Fruit fly (Drosophila melanogaster) whole organism, embryonic: ENCODE data around the gene CG7810.

Experiments used
- Antp ChIP-seq: fragments of 200-800 bp; sonication (Bioruptor generic); optimal IDR thresholded peaks from 3 replicates; lab custom pipeline; 2016; ENCODE audit warnings: missing biosample characterization, missing genetic modification characterization
- BtbVII ChIP-seq: fragments of 200-800 bp; sonication (Bioruptor generic); optimal IDR thresholded peaks from 3 replicates; lab custom pipeline; 2017; ENCODE audit warnings: missing biosample characterization, mild to moderate bottlenecking, missing genetic modification characterization
- CG10147 ChIP-seq: fragments of 200-800 bp; sonication (Bioruptor generic); optimal IDR thresholded peaks from 2 replicates; lab custom pipeline; 2019; ENCODE audit warnings: missing biosample characterization, mild to moderate bottlenecking, missing genetic modification characterization, moderate library complexity
- CG10654 ChIP-seq: fragments of 200-800 bp; sonication (Bioruptor generic); optimal IDR thresholded peaks from 2 replicates; lab custom pipeline; 2016; ENCODE audit warnings: missing biosample characterization, missing genetic modification characterization
- CG12391 ChIP-seq: fragments of 200-800 bp; sonication (Bioruptor generic); optimal IDR thresholded peaks from 3 replicates; lab custom pipeline; 2018; ENCODE audit warnings: missing biosample characterization, mild to moderate bottlenecking, missing genetic modification characterization, moderate library complexity
- CG12744 ChIP-seq: fragments of 200-800 bp; sonication (Bioruptor generic); optimal IDR thresholded peaks from 2 replicates; lab custom pipeline; 2016; ENCODE audit warnings: missing biosample characterization, missing genetic modification characterization
- CG13123 ChIP-seq: fragments of 200-800 bp; sonication (Bioruptor generic); optimal IDR thresholded peaks from 2 replicates; lab custom pipeline; 2016; ENCODE audit warnings: missing biosample characterization, missing genetic modification characterization
- CG14050 ChIP-seq: fragments of 200-800 bp; sonication (Bioruptor generic); IDR thresholded peaks from 3 replicates; pipeline ENCODE4 v1.3.6; 2022; ENCODE audit warnings: missing biosample characterization, missing genetic modification characterization
- CG14965 ChIP-seq: fragments of 200-800 bp; sonication (Bioruptor generic); optimal IDR thresholded peaks from 2 replicates; lab custom pipeline; 2016; ENCODE audit warnings: missing biosample characterization, missing genetic modification characterization, borderline replicate concordance
- CG17829 ChIP-seq: fragments of 200-800 bp; optimal IDR thresholded peaks from 2 replicates; lab custom pipeline; 2019; ENCODE audit warnings: missing biosample characterization, mild to moderate bottlenecking, missing genetic modification characterization, moderate library complexity
- CG2875 ChIP-seq: fragments of 200-800 bp; sonication (Bioruptor generic); optimal IDR thresholded peaks from 2 replicates; lab custom pipeline; 2017; ENCODE audit warnings: missing biosample characterization, mild to moderate bottlenecking, missing genetic modification characterization, missing genetic modification reagents
- CG34376 ChIP-seq: fragments of 200-800 bp; sonication (Bioruptor generic); optimal IDR thresholded peaks from 2 replicates; lab custom pipeline; 2018; ENCODE audit warnings: missing biosample characterization, mild to moderate bottlenecking, missing genetic modification characterization
- CG3838 ChIP-seq: fragments of 200-800 bp; sonication (Bioruptor generic); optimal IDR thresholded peaks from 3 replicates; lab custom pipeline; 2016; ENCODE audit warnings: missing biosample characterization, missing genetic modification characterization
- CG4360 ChIP-seq: fragments of 200-800 bp; sonication (Bioruptor generic); IDR thresholded peaks from 2 replicates; pipeline ENCODE4 v1.3.6; 2022; ENCODE audit warnings: missing biosample characterization, missing genetic modification characterization
- CG6765 ChIP-seq: fragments of 200-800 bp; sonication (Bioruptor generic); optimal IDR thresholded peaks from 3 replicates; lab custom pipeline; 2017; ENCODE audit warnings: missing biosample characterization, mild to moderate bottlenecking, missing genetic modification characterization
- CG7357 ChIP-seq: fragments of 200-800 bp; sonication (Bioruptor generic); IDR thresholded peaks from 3 replicates; pipeline ENCODE4 v1.3.6; 2022; ENCODE audit warnings: missing biosample characterization, missing genetic modification characterization
- CG8359 ChIP-seq: fragments of 200-800 bp; sonication (Bioruptor generic); optimal IDR thresholded peaks from 2 replicates; lab custom pipeline; 2017; ENCODE audit warnings: missing biosample characterization, mild to moderate bottlenecking, missing genetic modification characterization, borderline replicate concordance
- CG8478 ChIP-seq: fragments of >200 bp; optimal IDR thresholded peaks from 2 replicates; lab custom pipeline; 2018
- CG8765 ChIP-seq: fragments of 200-800 bp; sonication (Bioruptor generic); IDR thresholded peaks from 2 replicates; pipeline ENCODE4 v1.3.6; 2022; ENCODE audit warnings: missing biosample characterization, missing genetic modification characterization
- CG9609 ChIP-seq: fragments of 200-800 bp; sonication (Bioruptor generic); optimal IDR thresholded peaks from 3 replicates; lab custom pipeline; 2016; ENCODE audit warnings: missing biosample characterization, missing genetic modification characterization
- CG9817 ChIP-seq: fragments of 200-800 bp; sonication (Bioruptor generic); optimal IDR thresholded peaks from 2 replicates; lab custom pipeline; 2018; ENCODE audit warnings: missing biosample characterization, mild to moderate bottlenecking, missing genetic modification characterization, moderate library complexity
- CG9932 ChIP-seq: fragments of 200-800 bp; sonication (Bioruptor generic); IDR thresholded peaks from 2 replicates; pipeline ENCODE4 v1.3.6; 2022; ENCODE audit warnings: missing biosample characterization, missing genetic modification characterization
- Camta ChIP-seq: fragments of 200-800 bp; sonication (Bioruptor generic); optimal IDR thresholded peaks from 2 replicates; lab custom pipeline; 2016; ENCODE audit warnings: missing biosample characterization, missing genetic modification characterization
- Deaf1 ChIP-seq: fragments of 200-800 bp; optimal IDR thresholded peaks from 3 replicates; lab custom pipeline; 2019; ENCODE audit warnings: missing biosample characterization, mild to moderate bottlenecking, missing genetic modification characterization, moderate library complexity
- Gsc ChIP-seq: fragments of 200-800 bp; sonication (Bioruptor generic); IDR thresholded peaks from 2 replicates; pipeline ENCODE4 v1.3.6; 2022; ENCODE audit warnings: missing biosample characterization, missing genetic modification characterization
- HLHmδ ChIP-seq: fragments of 200-800 bp; sonication (Bioruptor generic); optimal IDR thresholded peaks from 2 replicates; lab custom pipeline; 2018; ENCODE audit warnings: missing biosample characterization, mild to moderate bottlenecking, missing genetic modification characterization, moderate library complexity
- Mes4 ChIP-seq: fragments of 200-800 bp; sonication (Bioruptor generic); optimal IDR thresholded peaks from 2 replicates; lab custom pipeline; 2016; ENCODE audit warnings: missing biosample characterization, missing genetic modification characterization
- Nf-YA ChIP-seq: fragments of 200-800 bp; sonication (Bioruptor generic); IDR thresholded peaks from 2 replicates; pipeline ENCODE4 v1.3.6; 2022; ENCODE audit warnings: missing biosample characterization, missing genetic modification characterization
- Oaz ChIP-seq: fragments of 200-800 bp; sonication (Bioruptor generic); IDR thresholded peaks from 2 replicates; pipeline ENCODE4 v1.3.6; 2022; ENCODE audit warnings: missing biosample characterization, missing genetic modification characterization
- Pdp1 ChIP-seq, 2 experiments: fragments of 200-800 bp; sonication (Bioruptor generic); optimal IDR thresholded peaks; 3 replicates each; lab custom pipeline; 2016; ENCODE audit warnings: missing biosample characterization in 2 of 2, missing genetic modification characterization in 2 of 2, mild to moderate bottlenecking in 1 of 2, moderate library complexity in 1 of 2
- Six4 ChIP-seq: fragments of 200-800 bp; sonication (Bioruptor generic); optimal IDR thresholded peaks from 2 replicates; lab custom pipeline; 2016; ENCODE audit warnings: missing biosample characterization, missing genetic modification characterization
- Usf ChIP-seq: fragments of 200-800 bp; sonication (Bioruptor generic); optimal IDR thresholded peaks from 2 replicates; lab custom pipeline; 2017; ENCODE audit warnings: missing genotype, missing biosample characterization, missing genetic modification characterization
- Xrp1 ChIP-seq: fragments of 200-800 bp; sonication (Bioruptor generic); IDR thresholded peaks from 2 replicates; pipeline ENCODE4 v1.3.6; 2022; ENCODE audit warnings: missing biosample characterization, missing genetic modification characterization
- bab2 ChIP-seq: fragments of 200-800 bp; sonication (Bioruptor generic); optimal IDR thresholded peaks from 2 replicates; lab custom pipeline; 2016; ENCODE audit warnings: missing biosample characterization, missing genetic modification characterization
- caup ChIP-seq: fragments of 200-800 bp; sonication (Bioruptor generic); optimal IDR thresholded peaks from 3 replicates; lab custom pipeline; 2017; ENCODE audit warnings: missing biosample characterization, mild to moderate bottlenecking, missing genetic modification characterization, moderate library complexity; ENCODE audit not compliant: severe bottlenecking
- gem ChIP-seq: fragments of 200-800 bp; sonication (Bioruptor generic); optimal IDR thresholded peaks from 2 replicates; lab custom pipeline; 2019; ENCODE audit warnings: missing biosample characterization, mild to moderate bottlenecking, missing genetic modification characterization, moderate library complexity
- grau ChIP-seq: fragments of 200-800 bp; optimal IDR thresholded peaks from 3 replicates; lab custom pipeline; 2019; ENCODE audit warnings: missing biosample characterization, mild to moderate bottlenecking, missing genetic modification characterization, moderate library complexity
- h ChIP-seq: fragments of >200 bp; optimal IDR thresholded peaks from 2 replicates; lab custom pipeline; 2017
- ham ChIP-seq: fragments of 200-800 bp; sonication (Bioruptor generic); IDR thresholded peaks from 2 replicates; pipeline ENCODE4 v1.3.6; 2022; ENCODE audit warnings: missing biosample characterization, missing genetic modification characterization
- kni ChIP-seq: fragments of 200-800 bp; sonication (Bioruptor generic); optimal IDR thresholded peaks from 3 replicates; lab custom pipeline; 2017; ENCODE audit warnings: mild to moderate bottlenecking, missing biosample characterization, missing genetic modification reagents, missing genetic modification characterization
- lilli ChIP-seq: fragments of 200-800 bp; sonication (Bioruptor generic); optimal IDR thresholded peaks from 3 replicates; lab custom pipeline; 2016; ENCODE audit warnings: missing biosample characterization, missing genetic modification characterization
- maf-S ChIP-seq: fragments of 200-800 bp; sonication (Bioruptor generic); optimal IDR thresholded peaks from 2 replicates; lab custom pipeline; 2016; ENCODE audit warnings: missing biosample characterization, missing genetic modification characterization
- mam ChIP-seq: fragments of 200-800 bp; sonication (Bioruptor generic); optimal IDR thresholded peaks from 3 replicates; lab custom pipeline; 2016; ENCODE audit warnings: missing biosample characterization, missing genetic modification characterization
- mld ChIP-seq: fragments of 200-800 bp; sonication (Bioruptor generic); IDR thresholded peaks from 3 replicates; pipeline ENCODE4 v1.3.6; 2022; ENCODE audit warnings: missing biosample characterization, missing genetic modification characterization; ENCODE audit not compliant: partially characterized antibody
- nerfin-1 ChIP-seq: fragments of 200-800 bp; sonication (Bioruptor generic); optimal IDR thresholded peaks from 3 replicates; lab custom pipeline; 2019; ENCODE audit warnings: missing biosample characterization, mild to moderate bottlenecking, missing genetic modification characterization, moderate library complexity
- phol ChIP-seq: fragments of 200-800 bp; sonication (Bioruptor generic); optimal IDR thresholded peaks from 3 replicates; lab custom pipeline; 2018; ENCODE audit warnings: missing biosample characterization, mild to moderate bottlenecking, missing genetic modification characterization, moderate library complexity
- sr ChIP-seq: fragments of 200-800 bp; sonication (Bioruptor generic); IDR thresholded peaks from 3 replicates; pipeline ENCODE4 v1.3.6; 2022; ENCODE audit warnings: missing biosample characterization, missing genetic modification characterization
- ssp ChIP-seq: fragments of 200-800 bp; sonication (Bioruptor generic); IDR thresholded peaks from 2 replicates; pipeline ENCODE4 v1.3.6; 2022; ENCODE audit warnings: missing biosample characterization, missing genetic modification characterization
- stc ChIP-seq: fragments of 200-800 bp; sonication (Bioruptor generic); IDR thresholded peaks from 2 replicates; pipeline ENCODE4 v1.3.6; 2022; ENCODE audit warnings: missing biosample characterization, missing genetic modification characterization
- unpg ChIP-seq: fragments of 200-800 bp; sonication (Bioruptor generic); optimal IDR thresholded peaks from 3 replicates; lab custom pipeline; 2018; ENCODE audit warnings: missing biosample characterization, mild to moderate bottlenecking, missing genetic modification characterization, moderate library complexity
- zfh2 ChIP-seq: fragments of 200-800 bp; sonication (Bioruptor generic); optimal IDR thresholded peaks from 2 replicates; lab custom pipeline; 2016; ENCODE audit warnings: missing biosample characterization, missing genetic modification characterization

CG7810 gene

DNA sequence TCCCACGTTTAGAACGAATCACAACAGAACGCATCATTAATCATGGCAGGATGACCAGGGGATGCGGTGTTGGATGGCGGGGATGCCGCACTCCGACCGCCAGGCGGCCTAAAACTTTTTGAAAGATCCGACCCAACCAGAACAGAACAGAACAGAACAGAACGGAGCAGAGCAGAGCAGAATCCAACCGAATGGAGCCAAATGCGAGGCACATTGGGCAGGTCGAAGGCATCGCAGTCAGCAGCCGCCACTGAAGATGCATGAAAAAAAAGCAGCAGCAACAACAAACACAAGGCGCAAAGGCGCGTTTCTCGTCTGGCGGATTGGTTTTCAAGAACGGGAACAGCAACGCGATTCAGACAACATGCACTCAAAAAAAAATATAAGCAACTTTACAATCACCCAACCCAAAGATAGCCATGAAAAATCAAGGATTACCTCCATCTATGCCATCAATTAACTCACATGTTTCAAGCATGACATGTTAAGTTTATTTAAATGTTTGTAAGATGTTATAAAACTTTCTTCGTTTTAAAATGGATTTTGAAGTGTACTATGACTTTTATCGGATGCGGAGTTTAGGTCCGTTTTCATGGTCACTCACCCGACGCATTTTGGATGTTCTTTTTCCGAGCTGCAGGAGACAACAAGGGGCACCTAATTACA is 31.5 kb downstream of the CG7810 start (continued):
- 0 out of 2 replicates have a peak, but pooled peaks have one; percentile 4 for TF ChIP-seq CG9932 (GFP tag; lab: Robert Waterston, UW)
- TF ChIP-seq Six4 (GFP tag; lab: Kevin White, UChicago), result peak; percentile 60
- TF ChIP-seq CG34376 (GFP tag; lab: Kevin White, UChicago), result no peak
- peak; percentile 71 for TF ChIP-seq grau (tag; lab: Kevin White, UChicago)
- TF ChIP-seq CG3838 (GFP tag; lab: Kevin White, UChicago), result peak; percentile 21
- TF ChIP-seq mam (GFP tag; lab: Kevin White, UChicago), result peak; percentile 5
- TF ChIP-seq phol (tag; lab: Kevin White, UChicago), result peak; percentile 82
- TF ChIP-seq CG13123, result peak; percentile 30
- TF ChIP-seq Usf (GFP tag; lab: Kevin White, UChicago), result peak; percentile 29
- TF ChIP-seq CG10147 (GFP tag; lab: Kevin White, UChicago), result no peak
- TF ChIP-seq Nf-YA (GFP tag; lab: Robert Waterston, UW), result no peak
- TF ChIP-seq Gsc, result no peak
- TF ChIP-seq Deaf1 (tag; lab: Kevin White, UChicago), result no peak
- peak; percentile 47 to 51 for TF ChIP-seq Pdp1 (GFP tag; optimal IDR thresholded peaks at IDR 0.05; lab: Kevin White, UChicago)
- no peak for TF ChIP-seq ham (GFP tag; lab: Robert Waterston, UW)
- TF ChIP-seq CG6765 (GFP tag; lab: Kevin White, UChicago), result no peak
- no peak for TF ChIP-seq CG9817 (tag; lab: Kevin White, UChicago)
- peak; percentile 58 for TF ChIP-seq CG2875 (GFP tag; lab: Kevin White, UChicago)
- TF ChIP-seq BtbVII, result peak; percentile 4
- peak; percentile 49 for TF ChIP-seq CG9609 (GFP tag; lab: Kevin White, UChicago)
- peak; percentile 17 for TF ChIP-seq maf-S (GFP tag; lab: Kevin White, UChicago)
- no peak for TF ChIP-seq CG10654
- peak; percentile 89 for TF ChIP-seq CG17829 (tag; lab: Kevin White, UChicago)
- TF ChIP-seq h (lab: Kevin White, UChicago), result no peak
- TF ChIP-seq bab2 (GFP tag; lab: Kevin White, UChicago), result peak; percentile 58
- peak; percentile 54 for TF ChIP-seq lilli (GFP tag; lab: Kevin White, UChicago)
- TF ChIP-seq ssp (GFP tag; lab: Robert Waterston, UW), result peak; percentile 41
- no peak for TF ChIP-seq CG12744 (GFP tag; lab: Kevin White, UChicago)
- TF ChIP-seq mld (GFP tag; lab: Robert Waterston, UW), result no peak
- peak; percentile 76 for TF ChIP-seq unpg (GFP tag; lab: Kevin White, UChicago)
- TF ChIP-seq CG8765 (GFP tag; lab: Robert Waterston, UW), result peak; percentile 69; the same call in 1 of the 2 replicates
- peak; percentile 63 for TF ChIP-seq CG8359 (GFP tag; lab: Kevin White, UChicago)
- TF ChIP-seq gem (tag; lab: Kevin White, UChicago), result peak; percentile 85
- no peak for TF ChIP-seq sr (GFP tag; lab: Robert Waterston, UW)
- peak; percentile 89 for TF ChIP-seq Xrp1 (GFP tag; lab: Robert Waterston, UW)
- TF ChIP-seq caup (GFP tag; lab: Kevin White, UChicago), result no peak
- TF ChIP-seq stc (GFP tag; lab: Robert Waterston, UW), result peak; percentile 50
- no peak for TF ChIP-seq HLHmδ (GFP tag; lab: Kevin White, UChicago)
- peak; percentile 69 for TF ChIP-seq Mes4 (GFP tag; lab: Kevin White, UChicago)
- peak; percentile 86 for TF ChIP-seq CG4360 (GFP tag; lab: Robert Waterston, UW)
- TF ChIP-seq Antp (GFP tag; lab: Kevin White, UChicago), result no peak
- TF ChIP-seq Oaz, result no peak
- TF ChIP-seq nerfin-1 (tag; lab: Kevin White, UChicago), result peak; percentile 59
- TF ChIP-seq CG14050 (GFP tag; lab: Robert Waterston, UW), result no peak
- no peak for TF ChIP-seq zfh2 (GFP tag; lab: Kevin White, UChicago)
- TF ChIP-seq Camta (GFP tag; lab: Kevin White, UChicago), result peak; percentile 60
- no peak; the same call in 2 of the 3 replicates for TF ChIP-seq CG7357 (GFP tag; lab: Robert Waterston, UW)
- TF ChIP-seq CG14965 (GFP tag; lab: Kevin White, UChicago), result no peak
- no peak for TF ChIP-seq CG8478 (lab: Kevin White, UChicago)
- TF ChIP-seq kni, result no peak
- TF ChIP-seq CG12391 (tag; lab: Kevin White, UChicago), result peak; percentile 80
